Worm (Caenorhabditis elegans): Measurements from ENCODE around the gene F54F7.3.

F54F7.3 gene

DNA sequence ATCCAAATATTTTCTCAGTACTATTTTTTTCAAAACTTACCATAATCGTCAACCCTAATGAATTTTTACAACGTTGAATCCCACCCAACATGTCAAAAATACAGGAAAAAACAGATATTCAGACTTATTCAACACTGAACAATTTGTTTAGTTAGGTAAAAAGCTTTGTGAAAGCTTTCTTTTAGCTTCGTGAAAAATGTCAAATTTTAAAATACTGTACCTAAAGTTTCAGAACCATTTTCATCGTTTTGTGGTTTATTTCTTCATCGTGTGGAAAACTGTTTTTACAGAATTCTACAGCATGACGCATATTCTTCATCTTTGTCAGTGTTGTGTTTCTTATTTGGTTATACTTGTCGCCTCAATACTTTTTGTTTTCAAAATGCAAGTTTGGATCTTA is 590 bp upstream of the F54F7.3 start, which contains the start of gene F54F7.14:
F54F7.14 (plus strand) TSS at position 301 of the 400 bp plus-strand sequence.
- no peak for TF ChIP-seq cog-1 (tag; optimal IDR thresholded peaks at IDR 0.05)
- TF ChIP-seq flt-1 (GFP tag; IDR thresholded peaks at IDR 0.05), result no peak
- no peak for TF ChIP-seq ztf-29 (GFP tag; IDR thresholded peaks at IDR 0.05)
- TF ChIP-seq klf-2 (GFP tag; conservative IDR thresholded peaks at IDR 0.05), result no peak
- TF ChIP-seq ref-1 (GFP tag; conservative IDR thresholded peaks at IDR 0.05), result no peak
- no peak for TF ChIP-seq med-1 (GFP tag; optimal IDR thresholded peaks at IDR 0.05; ENCODE audit: insufficient read depth)
- TF ChIP-seq T22C8.4 (GFP tag; IDR thresholded peaks at IDR 0.05), result no peak
- no peak for TF ChIP-seq tab-1 (GFP tag; IDR thresholded peaks at IDR 0.05)
- no peak for TF ChIP-seq ztf-23 (GFP tag; IDR thresholded peaks at IDR 0.05)

- TF ChIP-seq T22C8.4 (GFP tag; IDR thresholded peaks at IDR 0.05), result no peak
- no peak for TF ChIP-seq tab-1 (GFP tag; IDR thresholded peaks at IDR 0.05)
- TF ChIP-seq med-1 (GFP tag; optimal IDR thresholded peaks at IDR 0.05; ENCODE audit: insufficient read depth), result no peak
- no peak for TF ChIP-seq ztf-23 (GFP tag; IDR thresholded peaks at IDR 0.05)
- TF ChIP-seq cog-1 (tag; optimal IDR thresholded peaks at IDR 0.05), result no peak
- TF ChIP-seq flt-1 (GFP tag; IDR thresholded peaks at IDR 0.05), result no peak
- TF ChIP-seq ref-1 (GFP tag; conservative IDR thresholded peaks at IDR 0.05), result no peak
- TF ChIP-seq ztf-29 (GFP tag; IDR thresholded peaks at IDR 0.05), result no peak
- no peak for TF ChIP-seq klf-2 (GFP tag; conservative IDR thresholded peaks at IDR 0.05)
Observed at ce11 chrX:11848618-11849017, 1.4 kb downstream of the F54F7.3 start, which contains the start of gene F54F7.9. F54F7.9 (minus strand) TSS chrX:11848718.

DNA sequence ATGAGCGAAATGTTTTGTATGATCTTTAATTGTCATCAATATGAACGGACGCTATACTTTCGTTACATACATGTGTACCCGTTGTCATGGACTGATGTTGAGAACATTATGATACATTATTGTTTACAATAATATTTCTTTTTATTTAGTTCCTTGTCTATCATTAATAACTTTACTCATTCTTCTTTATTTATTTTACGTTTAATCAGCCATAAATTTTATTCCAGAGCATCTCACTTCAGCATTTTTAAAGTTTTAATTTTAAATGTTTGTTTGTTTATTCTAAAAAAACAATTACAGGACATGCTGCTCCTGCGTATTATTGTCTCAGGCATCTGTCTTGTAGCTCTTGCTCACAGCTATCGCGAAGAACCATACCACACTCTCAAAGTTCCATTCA is 6.6 kb downstream of the F54F7.3 start, which contains the start of gene F54F7.2:
F54F7.2 (plus strand) TSS at position 301 of the 400 bp plus-strand sequence.
- TF ChIP-seq klf-2 (GFP tag; conservative IDR thresholded peaks at IDR 0.05) (no peak), tab-1 (GFP tag; IDR thresholded peaks at IDR 0.05) (no peak)

ce11 chrX:11837378-11837777 is 12.6 kb downstream of the F54F7.3 start, which contains the start of gene taf-7.1:
taf-7.1 (minus strand) TSS chrX:11837478.
- TF ChIP-seq T22C8.4 (GFP tag; IDR thresholded peaks at IDR 0.05), result no peak
- TF ChIP-seq cog-1 (tag; optimal IDR thresholded peaks at IDR 0.05), result no peak
- no peak for TF ChIP-seq med-1 (GFP tag; optimal IDR thresholded peaks at IDR 0.05; ENCODE audit: insufficient read depth)
- TF ChIP-seq ztf-29 (GFP tag; IDR thresholded peaks at IDR 0.05), result no peak
- TF ChIP-seq ztf-23 (GFP tag; IDR thresholded peaks at IDR 0.05), result no peak
- no peak for TF ChIP-seq ref-1 (GFP tag; conservative IDR thresholded peaks at IDR 0.05)

ce11 chrX:11828661-11829060 is 21.3 kb downstream of the F54F7.3 start:
- TF ChIP-seq ztf-23 (GFP tag; IDR thresholded peaks at IDR 0.05), result no peak
- no peak for TF ChIP-seq cog-1 (tag; optimal IDR thresholded peaks at IDR 0.05)

ce11 chrX:11827528-11827927 is 22.5 kb downstream of the F54F7.3 start:
- TF ChIP-seq ztf-29 (GFP tag; IDR thresholded peaks at IDR 0.05) (no peak), T22C8.4 (GFP tag; IDR thresholded peaks at IDR 0.05) (no peak), klf-2 (GFP tag; conservative IDR thresholded peaks at IDR 0.05) (no peak), ztf-23 (GFP tag; IDR thresholded peaks at IDR 0.05) (no peak), cog-1 (tag; optimal IDR thresholded peaks at IDR 0.05) (no peak), tab-1 (GFP tag; IDR thresholded peaks at IDR 0.05) (no peak), flt-1 (GFP tag; IDR thresholded peaks at IDR 0.05) (no peak), ref-1 (GFP tag; conservative IDR thresholded peaks at IDR 0.05) (no peak), med-1 (GFP tag; optimal IDR thresholded peaks at IDR 0.05; ENCODE audit: insufficient read depth) (no peak)

ce11 chrX:11826892-11827291 is 23.1 kb downstream of the F54F7.3 start:
- TF ChIP-seq T22C8.4 (GFP tag; IDR thresholded peaks at IDR 0.05), result no peak

DNA sequence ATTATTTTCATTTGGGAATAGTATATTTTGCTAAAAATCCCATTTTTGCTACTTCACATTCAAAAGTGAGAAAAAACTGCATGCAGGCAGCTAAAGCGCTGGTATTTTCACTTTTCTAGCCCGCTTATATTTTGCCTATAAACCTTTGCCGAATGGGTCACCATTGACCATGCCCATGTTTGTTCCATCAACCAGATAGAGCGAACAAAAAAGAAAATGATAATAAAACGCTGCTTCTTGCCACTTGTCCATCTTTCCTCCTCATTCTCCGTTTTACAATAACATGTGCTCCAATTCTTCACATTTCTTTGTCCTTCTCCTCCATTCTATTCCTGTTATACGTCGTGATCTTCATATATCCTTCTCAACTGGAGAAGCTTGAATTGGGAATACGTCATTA is 26.3 kb downstream of the F54F7.3 start, which contains the start of gene tag-241:
tag-241 (plus strand) TSS at position 301 of the 400 bp plus-strand sequence.
- no peak for TF ChIP-seq ref-1 (GFP tag; conservative IDR thresholded peaks at IDR 0.05)
- no peak for TF ChIP-seq cog-1 (tag; optimal IDR thresholded peaks at IDR 0.05)
- TF ChIP-seq klf-2 (GFP tag; conservative IDR thresholded peaks at IDR 0.05), result no peak
- no peak for TF ChIP-seq flt-1 (GFP tag; IDR thresholded peaks at IDR 0.05)
- TF ChIP-seq T22C8.4 (GFP tag; IDR thresholded peaks at IDR 0.05), result no peak
- no peak for TF ChIP-seq ztf-23 (GFP tag; IDR thresholded peaks at IDR 0.05)
- TF ChIP-seq tab-1 (GFP tag; IDR thresholded peaks at IDR 0.05), result no peak
- TF ChIP-seq ztf-29 (GFP tag; IDR thresholded peaks at IDR 0.05), result no peak
- no peak for TF ChIP-seq med-1 (GFP tag; optimal IDR thresholded peaks at IDR 0.05; ENCODE audit: insufficient read depth)

- TF ChIP-seq ztf-23 (GFP tag; IDR thresholded peaks at IDR 0.05) (no peak), ztf-29 (GFP tag; IDR thresholded peaks at IDR 0.05) (no peak), T22C8.4 (GFP tag; IDR thresholded peaks at IDR 0.05) (no peak), klf-2 (GFP tag; conservative IDR thresholded peaks at IDR 0.05) (no peak), cog-1 (tag; optimal IDR thresholded peaks at IDR 0.05) (no peak), med-1 (GFP tag; optimal IDR thresholded peaks at IDR 0.05; ENCODE audit: insufficient read depth) (no peak), ref-1 (GFP tag; conservative IDR thresholded peaks at IDR 0.05) (no peak), tab-1 (GFP tag; IDR thresholded peaks at IDR 0.05) (no peak), flt-1 (GFP tag; IDR thresholded peaks at IDR 0.05) (no peak)
Observed at ce11 chrX:11821159-11821720, 28.7 kb downstream of the F54F7.3 start.

DNA sequence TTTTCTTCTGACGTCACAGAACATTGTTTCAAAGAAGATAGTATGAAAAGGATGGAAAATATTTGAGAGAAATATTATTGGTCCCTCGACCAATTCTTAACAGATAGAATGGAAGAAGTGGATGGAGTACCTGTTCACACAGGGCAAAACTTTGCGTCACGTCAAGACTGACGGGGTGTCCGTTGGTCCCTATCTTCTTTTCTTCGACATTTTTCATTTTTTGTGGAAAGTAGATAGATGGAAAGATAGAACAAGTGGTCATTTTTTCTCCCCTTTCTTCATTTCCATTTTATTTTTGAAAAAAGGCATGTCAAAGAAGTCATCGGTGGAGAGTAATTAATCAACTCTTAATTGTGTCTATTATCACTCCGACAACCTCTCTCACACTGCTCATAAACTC is 31.3 kb downstream of the F54F7.3 start:
- TF ChIP-seq ztf-23 (GFP tag; IDR thresholded peaks at IDR 0.05) (no peak), tab-1 (GFP tag; IDR thresholded peaks at IDR 0.05) (no peak), ref-1 (GFP tag; conservative IDR thresholded peaks at IDR 0.05) (no peak), cog-1 (tag; optimal IDR thresholded peaks at IDR 0.05) (no peak), klf-2 (GFP tag; conservative IDR thresholded peaks at IDR 0.05) (no peak), med-1 (GFP tag; optimal IDR thresholded peaks at IDR 0.05; ENCODE audit: insufficient read depth) (no peak), T22C8.4 (GFP tag; IDR thresholded peaks at IDR 0.05) (no peak), ztf-29 (GFP tag; IDR thresholded peaks at IDR 0.05) (no peak), flt-1 (GFP tag; IDR thresholded peaks at IDR 0.05) (no peak)
